Worm (Caenorhabditis elegans) whole organism, L4 larva: ENCODE results near the gene spp-7.
"Not testable (repeated sequence)": the region's sequence is repeated elsewhere in the genome, so short reads cannot be mapped to it uniquely, and the experiment has no call there.

Source experiments
- F44E2.7 ChIP-seq: fragments of 200-800 bp; sonication (Bioruptor generic); IDR thresholded peaks from 2 replicates; pipeline ENCODE4 v2.1.2; 2022; ENCODE audit warnings: missing genetic modification characterization, missing compliant biosample characterization
- T20F7.1 ChIP-seq: fragments of 200-800 bp; sonication (Bioruptor generic); optimal IDR thresholded peaks from 2 replicates; lab custom pipeline; 2018; ENCODE audit warnings: mild to moderate bottlenecking, missing genetic modification characterization, missing compliant biosample characterization
- Y5F2A.4 ChIP-seq: fragments of 200-800 bp; sonication (Bioruptor generic); optimal IDR thresholded peaks from 2 replicates; lab custom pipeline; 2018; ENCODE audit warnings: mild to moderate bottlenecking, missing genetic modification characterization, missing compliant biosample characterization
- aha-1 ChIP-seq: fragments of 150-350 bp; peaks from one replicate; lab custom pipeline; 2014; ENCODE audit warnings: missing biosample characterization, missing genetic modification characterization
- attf-4 ChIP-seq: sonication (generic microtip); optimal IDR thresholded peaks from 3 replicates; lab custom pipeline; 2017; ENCODE audit warnings: missing biosample characterization, missing genetic modification characterization
- ceh-20 ChIP-seq: fragments of 200-800 bp; sonication (Bioruptor generic); IDR thresholded peaks from 2 replicates; pipeline ENCODE4 v1.3.6; 2022; ENCODE audit warnings: missing genetic modification reagents, missing genetic modification characterization, missing compliant biosample characterization
- ceh-28 ChIP-seq: fragments of 150-350 bp; optimal IDR thresholded peaks from 2 replicates; lab custom pipeline; 2014; ENCODE audit warnings: missing biosample characterization, missing genetic modification reagents, missing genetic modification characterization
- ceh-32 ChIP-seq: sonication (generic microtip); optimal IDR thresholded peaks from 2 replicates; lab custom pipeline; 2016; ENCODE audit warnings: mild to moderate bottlenecking, missing genetic modification characterization, missing compliant biosample characterization; ENCODE audit not compliant: poor library complexity
- ces-1 ChIP-seq: fragments of 150-350 bp; sonication (generic microtip); optimal IDR thresholded peaks from 4 replicates; lab custom pipeline; 2014; ENCODE audit warnings: missing biosample characterization, missing genetic modification reagents, missing genetic modification characterization
- daf-16 ChIP-seq, 3 experiments: sonication (generic microtip); optimal IDR thresholded peaks; 2 replicates each; lab custom pipeline; 2016 to 2017; ENCODE audit warnings: missing genetic modification characterization in 3 of 3, missing genetic modification reagents in 3 of 3, mild to moderate bottlenecking in 2 of 3, missing compliant biosample characterization in 2 of 3, missing biosample characterization in 1 of 3, moderate library complexity in 1 of 3
- daf-19 ChIP-seq: fragments of 200-800 bp; sonication (Bioruptor generic); conservative IDR thresholded peaks from 2 replicates; pipeline ENCODE4 v1.3.6; 2022; ENCODE audit warnings: missing genetic modification characterization, missing compliant biosample characterization
- dmd-6 ChIP-seq: fragments of 200-800 bp; sonication (Bioruptor generic); IDR thresholded peaks from 2 replicates; pipeline ENCODE4 v1.3.6; 2022; ENCODE audit warnings: missing genetic modification reagents, missing genetic modification characterization, missing compliant biosample characterization
- dmd-9 ChIP-seq: fragments of 200-800 bp; sonication (Bioruptor generic); IDR thresholded peaks from 2 replicates; pipeline ENCODE4 v1.3.6; 2022; ENCODE audit warnings: missing genetic modification reagents, missing genetic modification characterization, missing compliant biosample characterization
- dpl-1 ChIP-seq: fragments of 150-350 bp; optimal IDR thresholded peaks from 2 replicates; lab custom pipeline; 2014; ENCODE audit warnings: missing biosample characterization, missing genetic modification reagents, missing genetic modification characterization
- egl-27 ChIP-seq: sonication (generic microtip); optimal IDR thresholded peaks from 3 replicates; lab custom pipeline; 2017; ENCODE audit warnings: missing biosample characterization, missing genetic modification reagents, missing genetic modification characterization
- fos-1 ChIP-seq: fragments of 150-350 bp; optimal IDR thresholded peaks from 2 replicates; lab custom pipeline; 2014; ENCODE audit warnings: missing biosample characterization, missing genetic modification characterization
- hif-1 ChIP-seq, 2 experiments: sonication (generic microtip); optimal IDR thresholded peaks; 2 replicates each; lab custom pipeline; 2016 to 2017; ENCODE audit warnings: missing compliant biosample characterization in 2 of 2, missing genetic modification characterization in 2 of 2, missing genetic modification reagents in 2 of 2, missing genotype in 2 of 2, mild to moderate bottlenecking in 1 of 2
- jun-1 ChIP-seq: fragments of 150-350 bp; optimal IDR thresholded peaks from 2 replicates; lab custom pipeline; 2014; ENCODE audit warnings: missing biosample characterization, missing genetic modification reagents, missing genetic modification characterization
- lin-29 ChIP-seq: fragments of 200-800 bp; sonication (Bioruptor generic); IDR thresholded peaks from 2 replicates; pipeline ENCODE4 v1.3.6; 2022; ENCODE audit warnings: missing genetic modification reagents, missing genetic modification characterization, missing compliant biosample characterization
- lin-38 ChIP-seq: fragments of 200-800 bp; sonication (Bioruptor generic); IDR thresholded peaks from 2 replicates; pipeline ENCODE4 v1.3.6; 2022; ENCODE audit warnings: missing genetic modification reagents, missing genetic modification characterization, missing compliant biosample characterization
- lsy-2 ChIP-seq, 2 experiments: fragments of 150-350 bp in 1 of 2; sonication (generic microtip) in 1 of 2; optimal IDR thresholded peaks; 2 replicates each; lab custom pipeline; 2014 to 2017; ENCODE audit warnings: missing biosample characterization in 2 of 2, missing genetic modification characterization in 2 of 2
- madf-5 ChIP-seq, 2 experiments: fragments of 200-800 bp; sonication (Bioruptor generic); IDR thresholded peaks; 2 replicates each; pipeline ENCODE4 v1.3.6; 2022; ENCODE audit warnings: missing compliant biosample characterization in 2 of 2, missing genetic modification characterization in 2 of 2
- mdt-29 ChIP-seq: fragments of 200-800 bp; sonication (Bioruptor generic); IDR thresholded peaks from 2 replicates; pipeline ENCODE4 v1.3.6; 2022; ENCODE audit warnings: missing genetic modification reagents, missing genetic modification characterization, missing compliant biosample characterization
- nhr-237 ChIP-seq: sonication (generic microtip); optimal IDR thresholded peaks from 2 replicates; lab custom pipeline; 2017; ENCODE audit warnings: missing biosample characterization, missing genetic modification characterization
- nhr-41 ChIP-seq: fragments of 200-800 bp; sonication (Bioruptor generic); IDR thresholded peaks from 2 replicates; pipeline ENCODE4 v1.3.6; 2022; ENCODE audit warnings: missing genetic modification reagents, missing genetic modification characterization, missing compliant biosample characterization
- nhr-48 ChIP-seq: sonication (generic microtip); optimal IDR thresholded peaks from 2 replicates; lab custom pipeline; 2016; ENCODE audit warnings: mild to moderate bottlenecking, missing genetic modification characterization, missing compliant biosample characterization
- nhr-6 ChIP-seq: fragments of 150-350 bp; optimal IDR thresholded peaks from 2 replicates; lab custom pipeline; 2014; ENCODE audit warnings: missing biosample characterization, missing genetic modification characterization
- nhr-77 ChIP-seq: fragments of 150-350 bp; optimal IDR thresholded peaks from 2 replicates; lab custom pipeline; 2014; ENCODE audit warnings: missing biosample characterization, missing genetic modification characterization
- pha-4 ChIP-seq, 2 experiments: fragments of 150-350 bp in 1 of 2; fragments of 200-800 bp in 1 of 2; sonication (Bioruptor generic) in 1 of 2; IDR thresholded peaks in 1 of 2; optimal IDR thresholded peaks in 1 of 2; 2 replicates each; pipeline versions ENCODE4 v1.3.6 to Lab custom; 2014 to 2022; ENCODE audit warnings: missing genetic modification characterization in 2 of 2, missing genetic modification reagents in 2 of 2, missing biosample characterization in 1 of 2, missing compliant biosample characterization in 1 of 2
- pqm-1 ChIP-seq: sonication (generic microtip); optimal IDR thresholded peaks from 2 replicates; lab custom pipeline; 2017; ENCODE audit warnings: missing biosample characterization, missing genetic modification characterization
- rbr-2 ChIP-seq: sonication (generic microtip); optimal IDR thresholded peaks from 2 replicates; lab custom pipeline; 2016; ENCODE audit warnings: missing genotype, missing genetic modification characterization, missing compliant biosample characterization
- saeg-2 ChIP-seq: fragments of 200-800 bp; sonication (Bioruptor generic); IDR thresholded peaks from 2 replicates; pipeline ENCODE4 v1.3.6; 2022; ENCODE audit warnings: missing genetic modification reagents, missing genetic modification characterization, missing compliant biosample characterization
- sdz-12 ChIP-seq: fragments of 200-800 bp; sonication (Bioruptor generic); optimal IDR thresholded peaks from 2 replicates; lab custom pipeline; 2018; ENCODE audit warnings: mild to moderate bottlenecking, missing genetic modification characterization, missing compliant biosample characterization
- set-16 ChIP-seq: fragments of 200-800 bp; sonication (Bioruptor generic); IDR thresholded peaks from 2 replicates; pipeline ENCODE4 v1.3.6; 2022; ENCODE audit warnings: missing genetic modification reagents, missing genetic modification characterization, missing compliant biosample characterization
- snpc-4 ChIP-seq: fragments of 150-350 bp; optimal IDR thresholded peaks from 2 replicates; lab custom pipeline; 2014; ENCODE audit warnings: missing biosample characterization, missing genetic modification characterization
- spr-3 ChIP-seq: fragments of 200-800 bp; sonication (Bioruptor generic); optimal IDR thresholded peaks from 2 replicates; lab custom pipeline; 2018; ENCODE audit warnings: mild to moderate bottlenecking, missing genetic modification characterization, missing compliant biosample characterization
- unc-62 ChIP-seq, 3 experiments: fragments of 150-350 bp in 1 of 3; sonication (generic microtip); optimal IDR thresholded peaks in 2 of 3; peaks in 1 of 3; 1 replicate in 1 of 3; 2 replicates in 2 of 3; lab custom pipeline; 2014 to 2017; ENCODE audit warnings: missing biosample characterization in 3 of 3, missing genetic modification characterization in 3 of 3, missing genetic modification reagents in 3 of 3, missing genotype in 1 of 3
- vab-7 ChIP-seq: fragments of 200-800 bp; sonication (Bioruptor generic); IDR thresholded peaks from 2 replicates; pipeline ENCODE4 v1.3.6; 2022; ENCODE audit warnings: missing genetic modification reagents, missing genetic modification characterization, missing compliant biosample characterization
- zip-11 ChIP-seq: fragments of 200-800 bp; sonication (Bioruptor generic); IDR thresholded peaks from 2 replicates; pipeline ENCODE4 v1.3.6; 2022; ENCODE audit warnings: missing genetic modification characterization, missing compliant biosample characterization
- ztf-7 ChIP-seq: fragments of 150-350 bp; optimal IDR thresholded peaks from 2 replicates; lab custom pipeline; 2014; ENCODE audit warnings: missing biosample characterization, missing genetic modification characterization

spp-7 gene

ce11 chrIV:5415696-5416095 lies at the start of gene spp-7:
Gene spp-7, minus strand, starts transcription at chrIV:5415796.
- TF ChIP-seq zip-11 (GFP tag; lab: Robert Waterston, UW) (no peak), ceh-28 (tag; lab: Kevin White, UChicago) (no peak), spr-3 (GFP tag; lab: Kevin White, UChicago) (no peak), nhr-6 (no peak), T20F7.1 (GFP tag; lab: Kevin White, UChicago) (no peak), dmd-6 (no peak), nhr-48 (no peak), pha-4 (GFP tag; IDR thresholded peaks at IDR 0.05; lab: Robert Waterston, UW) (no peak), pha-4 (tag; optimal IDR thresholded peaks at IDR 0.05; lab: Kevin White, UChicago) (no peak), egl-27 (tag; lab: Kevin White, UChicago) (no peak), vab-7 (no peak), daf-19 (GFP tag; lab: Robert Waterston, UW) (no peak), Y5F2A.4 (GFP tag; lab: Kevin White, UChicago) (no peak), ceh-20 (GFP tag; lab: Robert Waterston, UW) (no peak), attf-4 (tag; lab: Kevin White, UChicago) (no peak)

ce11 chrIV:5464403-5464802 lies 48.8 kb upstream of the spp-7 start, which contains the start of gene Y52D5A.2:
Gene Y52D5A.2, minus strand, starts transcription at chrIV:5464503.
- peak; percentile 25 for TF ChIP-seq aha-1
- TF ChIP-seq, all 104 proteins: peak for 1; not testable (repeated sequence) for 103

ce11 chrIV:5462820-5463219 lies 47.2 kb upstream of the spp-7 start:
- TF ChIP-seq saeg-2 (GFP tag; lab: Robert Waterston, UW) (no peak), snpc-4 (no peak), aha-1 (peak; percentile 92)

ce11 chrIV:5455999-5456398 lies 40.4 kb upstream of the spp-7 start, which contains the start of gene Y4C6A.3:
Gene Y4C6A.3, minus strand, starts transcription at chrIV:5456099.
- not testable (repeated sequence) for TF ChIP-seq ces-1 (GFP tag; lab: Kevin White, UChicago); lin-38 (GFP tag; lab: Robert Waterston, UW); attf-4 (tag; lab: Kevin White, UChicago)
- TF ChIP-seq, all 104 proteins: peak for 0; not testable (repeated sequence) for 104

ce11 chrIV:5452667-5453066 lies 37.1 kb upstream of the spp-7 start, which contains the start of gene Y4C6A.4:
Gene Y4C6A.4, plus strand, starts transcription at chrIV:5452967.
- TF ChIP-seq mdt-29 (GFP tag; lab: Robert Waterston, UW) (no peak), dmd-9 (GFP tag; lab: Robert Waterston, UW) (no peak), unc-62 (GFP tag; optimal IDR thresholded peaks at IDR 0.05 in 1 of 2; lab: Kevin White, UChicago) (no peak), unc-62 (tag; optimal IDR thresholded peaks at IDR 0.05; lab: Kevin White, UChicago) (no peak), madf-5 (GFP tag; IDR thresholded peaks at IDR 0.05; lab: Robert Waterston, UW) (no peak), rbr-2 (tag; lab: Kevin White, UChicago) (no peak), nhr-237 (tag; lab: Kevin White, UChicago) (no peak), nhr-6 (no peak), hif-1 (tag; optimal IDR thresholded peaks at IDR 0.05; lab: Kevin White, UChicago) (no peak), F44E2.7 (GFP tag; lab: Robert Waterston, UW) (no peak), lin-29 (GFP tag; lab: Robert Waterston, UW) (no peak), ztf-7 (tag; lab: Kevin White, UChicago) (no peak), ceh-32 (tag; lab: Kevin White, UChicago) (no peak)

ce11 chrIV:5438705-5439104 lies 23.1 kb upstream of the spp-7 start, which contains the start of gene mgl-3:
Gene mgl-3, plus strand, starts transcription at chrIV:5439005.
- TF ChIP-seq hif-1 (tag; optimal IDR thresholded peaks at IDR 0.05; lab: Kevin White, UChicago), result no peak
- TF ChIP-seq set-16 (GFP tag; lab: Robert Waterston, UW), result no peak
- no peak for TF ChIP-seq nhr-77 (tag; lab: Kevin White, UChicago)
- no peak for TF ChIP-seq jun-1
- no peak for TF ChIP-seq nhr-41
- TF ChIP-seq snpc-4, result no peak
- no peak for TF ChIP-seq fos-1
- TF ChIP-seq sdz-12 (GFP tag; lab: Kevin White, UChicago), result no peak
- TF ChIP-seq lsy-2 (tag; optimal IDR thresholded peaks at IDR 0.05; lab: Kevin White, UChicago), result no peak
- TF ChIP-seq pqm-1, result no peak
- TF ChIP-seq attf-4 (tag; lab: Kevin White, UChicago), result no peak
- TF ChIP-seq daf-16 (GFP tag; optimal IDR thresholded peaks at IDR 0.05; lab: Kevin White, UChicago), result no peak
- no peak for TF ChIP-seq daf-16 (tag; optimal IDR thresholded peaks at IDR 0.05; lab: Kevin White, UChicago)
- no peak for TF ChIP-seq dpl-1 (GFP tag; lab: Kevin White, UChicago)
- no peak for TF ChIP-seq lin-38 (GFP tag; lab: Robert Waterston, UW)
- no peak for TF ChIP-seq pha-4 (GFP tag; IDR thresholded peaks at IDR 0.05; lab: Robert Waterston, UW)
- no peak for TF ChIP-seq pha-4 (tag; optimal IDR thresholded peaks at IDR 0.05; lab: Kevin White, UChicago)
- TF ChIP-seq rbr-2 (tag; lab: Kevin White, UChicago), result no peak
